Fruit fly (Drosophila melanogaster) whole organism, prepupa: ENCODE measurements around the gene CG6912.

Source experiments
- CG6808 ChIP-seq: fragments of 200-800 bp; sonication (Bioruptor generic); optimal IDR thresholded peaks from 3 replicates; lab custom pipeline; 2017; ENCODE audit warnings: missing biosample characterization, missing genetic modification characterization, mild to moderate bottlenecking, moderate library complexity, missing genetic modification reagents
- Lpt ChIP-seq: fragments of 200-800 bp; sonication (Bioruptor generic); optimal IDR thresholded peaks from 3 replicates; lab custom pipeline; 2016; ENCODE audit warnings: missing biosample characterization, missing genetic modification characterization
- OdsH ChIP-seq: fragments of 200-800 bp; sonication (Bioruptor generic); optimal IDR thresholded peaks from 3 replicates; lab custom pipeline; 2016; ENCODE audit warnings: missing biosample characterization, missing genetic modification characterization
- cyc ChIP-seq: fragments of 200-800 bp; sonication (Bioruptor generic); optimal IDR thresholded peaks from 3 replicates; lab custom pipeline; 2016; ENCODE audit warnings: missing biosample characterization, missing genetic modification characterization
- eg ChIP-seq: fragments of 200-800 bp; sonication (Bioruptor generic); IDR thresholded peaks from 3 replicates; pipeline ENCODE4 v1.3.6; 2022; ENCODE audit warnings: missing biosample characterization, missing genetic modification characterization
- fd85E ChIP-seq: fragments of 200-800 bp; sonication (Bioruptor generic); optimal IDR thresholded peaks from 3 replicates; lab custom pipeline; 2016; ENCODE audit warnings: missing biosample characterization, missing genetic modification characterization

- TF ChIP-seq fd85E, result no peak
- no peak for TF ChIP-seq Lpt (GFP tag; lab: Kevin White, UChicago)
- no peak for TF ChIP-seq cyc
- TF ChIP-seq OdsH (GFP tag; lab: Kevin White, UChicago), result no peak
- no peak for TF ChIP-seq CG6808 (GFP tag; lab: Kevin White, UChicago)
- no peak for TF ChIP-seq eg (GFP tag; lab: Robert Waterston, UW)
Measured at dm6 chr3R:15138251-15138650, 1.4 kb upstream of the CG6912 start.
